Worm (Caenorhabditis elegans) whole organism, mixed stage, embryonic: ENCODE data around the gene H37A05.4.

ENCODE experiments used
- blmp-1 ChIP-seq: fragments of 150-350 bp; optimal IDR thresholded peaks from 2 replicates; lab custom pipeline; 2014; ENCODE audit warnings: missing biosample characterization, missing genetic modification characterization
- elt-1 ChIP-seq: sonication (generic microtip); optimal IDR thresholded peaks from 2 replicates; lab custom pipeline; 2017; ENCODE audit warnings: missing genetic modification characterization, mild to moderate bottlenecking, missing compliant biosample characterization, antibody characterized with exemption, moderate library complexity, borderline replicate concordance; ENCODE audit not compliant: insufficient read depth
- elt-3 ChIP-seq: fragments of 150-350 bp; optimal IDR thresholded peaks from 2 replicates; lab custom pipeline; 2014; ENCODE audit warnings: missing biosample characterization, missing genetic modification characterization
- lin-13 ChIP-seq: fragments of 150-350 bp; optimal IDR thresholded peaks from 2 replicates; lab custom pipeline; 2014; ENCODE audit warnings: missing biosample characterization, missing genetic modification characterization
- nhr-28 ChIP-seq: fragments of 150-350 bp; optimal IDR thresholded peaks from 2 replicates; lab custom pipeline; 2014; ENCODE audit warnings: missing biosample characterization, missing genetic modification characterization
- sem-2 ChIP-seq: fragments of 200-800 bp; sonication (Bioruptor generic); optimal IDR thresholded peaks from 2 replicates; lab custom pipeline; 2018; ENCODE audit warnings: mild to moderate bottlenecking, missing genetic modification characterization, missing compliant biosample characterization
- sptf-1 ChIP-seq: sonication (generic microtip); optimal IDR thresholded peaks from 2 replicates; lab custom pipeline; 2017; ENCODE audit warnings: mild to moderate bottlenecking, missing genetic modification characterization, moderate library complexity, missing compliant biosample characterization
- unc-120 ChIP-seq: sonication (generic microtip); optimal IDR thresholded peaks from 2 replicates; lab custom pipeline; 2017; ENCODE audit warnings: missing genetic modification characterization, missing compliant biosample characterization; ENCODE audit not compliant: poor library complexity, severe bottlenecking
- unc-39 ChIP-seq: fragments of 150-350 bp; optimal IDR thresholded peaks from 2 replicates; lab custom pipeline; 2014; ENCODE audit warnings: missing biosample characterization, missing genetic modification characterization
- unc-62 ChIP-seq: fragments of 150-350 bp; optimal IDR thresholded peaks from 2 replicates; lab custom pipeline; 2014; ENCODE audit warnings: missing biosample characterization, missing genetic modification reagents, missing genetic modification characterization

DNA sequence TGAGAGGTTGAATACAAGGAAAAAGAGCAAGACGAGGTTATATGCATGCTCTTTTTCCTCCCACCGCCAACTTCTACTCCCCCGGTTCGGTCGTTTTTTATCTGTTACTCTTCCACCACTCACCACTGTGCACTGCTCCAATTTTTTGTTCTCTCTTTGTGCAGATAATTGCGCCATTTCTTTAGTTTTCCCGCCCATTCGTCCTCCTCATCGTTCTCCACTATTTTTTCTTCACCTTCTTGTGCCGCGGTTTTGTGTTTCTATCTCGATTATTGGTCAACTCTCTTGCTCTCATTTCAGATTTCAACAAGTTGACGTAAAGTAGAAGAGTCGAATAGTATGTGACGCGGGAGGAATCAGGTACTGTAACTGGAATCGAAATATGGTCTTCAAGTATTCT is 40.0 kb upstream of the H37A05.4 start, which contains the start of gene T01D3.1:
- TF ChIP-seq nhr-28 (tag; lab: Kevin White, UChicago) (no peak), elt-1 (no peak), unc-62 (no peak), elt-3 (tag; lab: Kevin White, UChicago) (no peak), unc-120 (no peak), sem-2 (no peak), unc-39 (tag; lab: Kevin White, UChicago) (no peak), blmp-1 (tag; lab: Kevin White, UChicago) (no peak), sptf-1 (tag; lab: Kevin White, UChicago) (no peak), lin-13 (tag; lab: Kevin White, UChicago) (no peak)
